Worm (Caenorhabditis elegans) whole organism, L4 larva: ENCODE data around the gene pqn-8.

Source experiments
- F49E8.2 ChIP-seq: sonication (generic microtip); optimal IDR thresholded peaks from 2 replicates; lab custom pipeline; 2016; ENCODE audit warnings: missing compliant biosample characterization, mild to moderate bottlenecking, missing genetic modification characterization, borderline replicate concordance
- T26A8.4 ChIP-seq: fragments of 200-800 bp; sonication (Bioruptor generic); IDR thresholded peaks from 2 replicates; pipeline ENCODE4 v1.3.6; 2022; ENCODE audit warnings: missing genetic modification characterization, missing compliant biosample characterization
- Y5F2A.4 ChIP-seq: fragments of 200-800 bp; sonication (Bioruptor generic); optimal IDR thresholded peaks from 2 replicates; lab custom pipeline; 2018; ENCODE audit warnings: mild to moderate bottlenecking, missing genetic modification characterization, missing compliant biosample characterization
- Y75B8A.6 ChIP-seq: fragments of 200-800 bp; sonication (Bioruptor generic); IDR thresholded peaks from 2 replicates; pipeline ENCODE4 v1.3.6; 2022; ENCODE audit warnings: missing genetic modification reagents, missing genetic modification characterization, missing compliant biosample characterization
- aha-1 ChIP-seq: fragments of 150-350 bp; peaks from one replicate; lab custom pipeline; 2014; ENCODE audit warnings: missing biosample characterization, missing genetic modification characterization
- aly-2 ChIP-seq: sonication (generic microtip); optimal IDR thresholded peaks from 2 replicates; lab custom pipeline; 2018; ENCODE audit warnings: missing biosample characterization, missing genetic modification characterization
- arid-1 ChIP-seq: fragments of 200-800 bp; sonication (Bioruptor generic); conservative IDR thresholded peaks from 2 replicates; pipeline ENCODE4 v1.3.6; 2022; ENCODE audit warnings: missing genetic modification reagents, missing genetic modification characterization, missing compliant biosample characterization
- ces-1 ChIP-seq: fragments of 150-350 bp; sonication (generic microtip); optimal IDR thresholded peaks from 4 replicates; lab custom pipeline; 2014; ENCODE audit warnings: missing biosample characterization, missing genetic modification reagents, missing genetic modification characterization
- daf-16 ChIP-seq, 3 experiments: sonication (generic microtip); optimal IDR thresholded peaks; 2 replicates each; lab custom pipeline; 2016 to 2017; ENCODE audit warnings: missing genetic modification characterization in 3 of 3, missing genetic modification reagents in 3 of 3, mild to moderate bottlenecking in 2 of 3, missing compliant biosample characterization in 2 of 3, missing biosample characterization in 1 of 3, moderate library complexity in 1 of 3
- dmd-8 ChIP-seq: fragments of 200-800 bp; sonication (Bioruptor generic); IDR thresholded peaks from 2 replicates; pipeline ENCODE4 v1.3.6; 2022; ENCODE audit warnings: missing genetic modification characterization, missing compliant biosample characterization
- dpl-1 ChIP-seq: fragments of 150-350 bp; optimal IDR thresholded peaks from 2 replicates; lab custom pipeline; 2014; ENCODE audit warnings: missing biosample characterization, missing genetic modification reagents, missing genetic modification characterization
- dve-1 ChIP-seq: sonication (generic microtip); optimal IDR thresholded peaks from 2 replicates; lab custom pipeline; 2017; ENCODE audit warnings: antibody characterized with exemption, mild to moderate bottlenecking, missing genetic modification characterization, missing compliant biosample characterization; ENCODE audit not compliant: insufficient read depth
- lin-15B ChIP-seq: fragments of 150-350 bp; sonication (generic microtip); optimal IDR thresholded peaks from 3 replicates; lab custom pipeline; 2014; ENCODE audit warnings: missing biosample characterization, missing genetic modification characterization
- lin-38 ChIP-seq: fragments of 200-800 bp; sonication (Bioruptor generic); IDR thresholded peaks from 2 replicates; pipeline ENCODE4 v1.3.6; 2022; ENCODE audit warnings: missing genetic modification reagents, missing genetic modification characterization, missing compliant biosample characterization
- lsy-2 ChIP-seq, 2 experiments: fragments of 150-350 bp in 1 of 2; sonication (generic microtip) in 1 of 2; optimal IDR thresholded peaks; 2 replicates each; lab custom pipeline; 2014 to 2017; ENCODE audit warnings: missing biosample characterization in 2 of 2, missing genetic modification characterization in 2 of 2
- madf-5 ChIP-seq, 2 experiments: fragments of 200-800 bp; sonication (Bioruptor generic); IDR thresholded peaks; 2 replicates each; pipeline ENCODE4 v1.3.6; 2022; ENCODE audit warnings: missing compliant biosample characterization in 2 of 2, missing genetic modification characterization in 2 of 2
- madf-9 ChIP-seq: fragments of 200-800 bp; sonication (Bioruptor generic); conservative IDR thresholded peaks from 2 replicates; pipeline ENCODE4 v1.3.6; 2022; ENCODE audit warnings: missing genetic modification reagents, missing genetic modification characterization, missing compliant biosample characterization
- mdl-1 ChIP-seq, 2 experiments: fragments of 150-350 bp in 1 of 2; sonication (generic microtip) in 1 of 2; optimal IDR thresholded peaks; 2 replicates each; lab custom pipeline; 2014 to 2017; ENCODE audit warnings: missing biosample characterization in 2 of 2, missing genetic modification characterization in 2 of 2
- mes-2 ChIP-seq: sonication (generic microtip); optimal IDR thresholded peaks from 2 replicates; lab custom pipeline; 2016; ENCODE audit warnings: missing genotype, mild to moderate bottlenecking, missing genetic modification characterization, missing compliant biosample characterization; ENCODE audit not compliant: poor library complexity, severe bottlenecking
- mxl-2 ChIP-seq: fragments of 200-800 bp; sonication (Bioruptor generic); conservative IDR thresholded peaks from 2 replicates; pipeline ENCODE4 v1.3.6; 2022; ENCODE audit warnings: missing genetic modification reagents, missing genetic modification characterization, missing compliant biosample characterization
- mxl-3 ChIP-seq: fragments of 200-800 bp; sonication (Bioruptor generic); optimal IDR thresholded peaks from 2 replicates; lab custom pipeline; 2018; ENCODE audit warnings: mild to moderate bottlenecking, missing genetic modification characterization, missing compliant biosample characterization
- nhr-237 ChIP-seq: sonication (generic microtip); optimal IDR thresholded peaks from 2 replicates; lab custom pipeline; 2017; ENCODE audit warnings: missing biosample characterization, missing genetic modification characterization
- nhr-25 ChIP-seq: sonication (generic microtip); optimal IDR thresholded peaks from 2 replicates; lab custom pipeline; 2017; ENCODE audit warnings: missing genetic modification characterization, mild to moderate bottlenecking, missing compliant biosample characterization, antibody characterized with exemption, moderate library complexity, borderline replicate concordance; ENCODE audit not compliant: insufficient read depth
- nhr-28 ChIP-seq: fragments of 150-350 bp; optimal IDR thresholded peaks from 2 replicates; lab custom pipeline; 2014; ENCODE audit warnings: missing biosample characterization, missing genetic modification characterization
- nhr-42 ChIP-seq: fragments of 200-800 bp; sonication (Bioruptor generic); IDR thresholded peaks from 2 replicates; pipeline ENCODE4 v1.3.6; 2022; ENCODE audit warnings: missing genetic modification characterization, missing compliant biosample characterization
- nhr-76 ChIP-seq: fragments of 150-350 bp; optimal IDR thresholded peaks from 2 replicates; lab custom pipeline; 2014; ENCODE audit warnings: missing biosample characterization, missing genetic modification characterization
- snpc-4 ChIP-seq: fragments of 150-350 bp; optimal IDR thresholded peaks from 2 replicates; lab custom pipeline; 2014; ENCODE audit warnings: missing biosample characterization, missing genetic modification characterization
- spr-3 ChIP-seq: fragments of 200-800 bp; sonication (Bioruptor generic); optimal IDR thresholded peaks from 2 replicates; lab custom pipeline; 2018; ENCODE audit warnings: mild to moderate bottlenecking, missing genetic modification characterization, missing compliant biosample characterization
- unc-39 ChIP-seq: sonication (generic microtip); optimal IDR thresholded peaks from 2 replicates; lab custom pipeline; 2017; ENCODE audit warnings: missing biosample characterization, missing genetic modification characterization
- unc-62 ChIP-seq, 3 experiments: fragments of 150-350 bp in 1 of 3; sonication (generic microtip); optimal IDR thresholded peaks in 2 of 3; peaks in 1 of 3; 1 replicate in 1 of 3; 2 replicates in 2 of 3; lab custom pipeline; 2014 to 2017; ENCODE audit warnings: missing biosample characterization in 3 of 3, missing genetic modification characterization in 3 of 3, missing genetic modification reagents in 3 of 3, missing genotype in 1 of 3
- zip-2 ChIP-seq: fragments of 150-350 bp; optimal IDR thresholded peaks from 2 replicates; lab custom pipeline; 2014; ENCODE audit warnings: missing biosample characterization, missing genetic modification characterization
- ztf-11 ChIP-seq: fragments of 150-350 bp; optimal IDR thresholded peaks from 2 replicates; lab custom pipeline; 2014; ENCODE audit warnings: missing biosample characterization, missing genetic modification characterization

The pqn-8 gene

DNA sequence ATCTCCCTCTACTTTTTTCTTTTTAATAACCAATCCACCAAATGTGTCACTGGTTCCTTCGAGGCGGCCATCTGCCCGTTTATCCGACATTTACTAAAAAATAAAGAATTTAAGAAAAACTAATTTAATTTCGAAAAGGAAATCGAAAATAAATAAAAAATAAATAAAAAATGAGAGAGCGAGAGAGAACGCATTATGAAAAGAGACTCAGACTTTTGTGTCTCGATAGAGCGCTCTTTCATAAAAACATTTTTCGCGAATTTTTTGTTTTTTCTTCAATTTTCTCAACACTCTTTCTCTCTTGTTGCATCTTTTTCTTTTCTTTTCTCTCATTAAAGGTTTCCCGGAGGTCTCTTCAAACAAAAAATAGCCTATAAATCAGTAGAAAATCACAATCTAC is 41.7 kb downstream of the pqn-8 start, which contains the start of gene mog-1:
mog-1 (minus strand) TSS at position 93 of the 400 bp plus-strand sequence.
- TF ChIP-seq lsy-2 (tag; optimal IDR thresholded peaks at IDR 0.05; lab: Kevin White, UChicago) (peak in 1 of 2 experiments; percentile 53), nhr-28 (tag; lab: Kevin White, UChicago) (peak; percentile 18), mes-2 (peak; percentile 17), daf-16 (GFP tag; optimal IDR thresholded peaks at IDR 0.05; lab: Kevin White, UChicago) (no peak), daf-16 (tag; optimal IDR thresholded peaks at IDR 0.05; lab: Kevin White, UChicago) (peak; percentile 19), zip-2 (no peak), lin-15B (no peak), lin-38 (GFP tag; lab: Robert Waterston, UW) (peak; percentile 44), ztf-11 (no peak), mxl-3 (no peak)

DNA sequence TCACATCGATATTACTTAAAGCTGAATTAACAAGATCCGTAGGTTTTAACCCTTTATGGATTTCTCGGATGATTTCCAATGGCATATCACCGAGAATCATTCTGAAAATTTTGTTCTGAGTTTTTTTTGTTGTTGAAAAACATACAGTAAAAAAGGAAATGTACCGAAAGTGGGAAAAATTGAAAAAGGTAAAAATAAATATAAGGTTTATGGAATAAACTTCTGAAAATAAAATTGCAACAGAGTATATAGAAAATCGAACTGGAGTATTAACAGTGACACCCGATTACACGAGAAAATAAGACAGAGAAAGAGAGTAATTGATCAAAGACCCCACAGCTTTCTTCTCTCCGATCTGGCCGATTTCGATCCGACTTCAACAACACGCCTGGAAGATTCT is 45.9 kb downstream of the pqn-8 start, which contains the start of gene K03H1.11:
K03H1.11 (minus strand) TSS at position 101 of the 400 bp plus-strand sequence.
- TF ChIP-seq nhr-25 (tag; lab: Kevin White, UChicago) (no peak), unc-62 (GFP tag; optimal IDR thresholded peaks at IDR 0.05 in 1 of 2; lab: Kevin White, UChicago) (peak in 1 of 2 experiments; percentile 31), unc-62 (tag; optimal IDR thresholded peaks at IDR 0.05; lab: Kevin White, UChicago) (no peak), spr-3 (no peak), T26A8.4 (GFP tag; lab: Robert Waterston, UW) (no peak), nhr-42 (GFP tag; lab: Robert Waterston, UW) (no peak)
- TF ChIP-seq, all 104 proteins: peak for 1

DNA sequence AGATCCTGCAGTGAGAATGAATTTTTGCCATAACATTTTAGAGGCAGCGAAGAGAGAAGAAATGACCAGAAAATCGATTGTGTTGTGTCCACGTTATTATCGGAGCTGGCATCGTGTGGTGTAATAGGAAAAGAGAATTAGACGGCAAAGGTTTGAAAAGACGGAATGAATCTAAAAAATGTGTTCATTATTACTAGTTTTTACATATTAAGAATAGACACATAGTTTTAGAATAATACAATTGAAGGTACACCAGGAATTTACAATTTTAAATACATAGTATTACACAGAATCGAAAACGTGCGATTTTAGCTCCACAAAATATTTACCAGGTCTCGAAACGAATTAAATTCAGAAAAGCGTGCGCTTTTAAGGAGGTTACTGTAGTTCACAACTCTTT is 47.5 kb downstream of the pqn-8 start, which contains the start of gene K03H1.13:
K03H1.13 (minus strand) TSS at position 101 of the 400 bp plus-strand sequence.
- TF ChIP-seq madf-5 (GFP tag; IDR thresholded peaks at IDR 0.05; lab: Robert Waterston, UW) (no peak), ces-1 (GFP tag; lab: Kevin White, UChicago) (no peak), nhr-237 (tag; lab: Kevin White, UChicago) (no peak), arid-1 (GFP tag; lab: Robert Waterston, UW) (no peak), aly-2 (tag; lab: Kevin White, UChicago) (no peak), F49E8.2 (tag; lab: Kevin White, UChicago) (no peak), snpc-4 (tag; lab: Kevin White, UChicago) (no peak), nhr-76 (no peak), madf-9 (GFP tag; lab: Robert Waterston, UW) (no peak), dve-1 (no peak), mdl-1 (tag; optimal IDR thresholded peaks at IDR 0.05; lab: Kevin White, UChicago) (no peak), Y75B8A.6 (GFP tag; lab: Robert Waterston, UW) (no peak)
- TF ChIP-seq, all 104 proteins: peak for 0

DNA sequence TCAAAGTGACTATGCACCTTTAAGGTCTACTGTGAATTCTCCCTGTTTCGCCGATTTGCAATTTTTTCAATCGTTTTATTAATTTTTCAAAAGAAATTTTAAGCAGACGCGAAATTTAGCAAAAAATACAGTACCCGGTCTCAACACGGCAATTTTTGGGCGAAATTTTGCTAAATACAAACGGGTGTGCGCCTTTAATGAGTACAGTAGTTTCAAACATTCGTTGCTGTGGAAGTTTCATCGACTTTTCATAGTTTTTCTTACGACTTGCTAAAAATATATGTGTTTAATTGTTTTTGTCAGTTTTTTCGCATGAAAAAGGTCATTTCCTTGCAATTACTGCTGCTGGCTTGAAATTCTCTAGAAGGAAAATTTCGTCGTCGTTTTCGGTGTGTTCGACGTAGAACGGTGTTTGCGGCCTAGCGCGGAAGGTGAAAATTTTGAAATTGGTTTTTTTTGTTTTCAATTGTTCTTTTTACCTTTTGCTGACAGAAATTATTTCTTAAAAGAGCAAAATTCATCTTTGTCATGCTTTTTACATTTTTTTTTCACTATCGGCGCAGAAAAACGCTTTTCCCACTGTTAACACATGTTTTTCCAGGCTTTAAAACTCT is 50.9 kb downstream of the pqn-8 start, which contains the start of gene K03H1.7:
K03H1.7 (plus strand) TSS at position 600 of the 614 bp plus-strand sequence.
- TF ChIP-seq dmd-8 (GFP tag; lab: Robert Waterston, UW): no peak
- no peak for TF ChIP-seq mxl-2 (GFP tag; lab: Robert Waterston, UW)
- TF ChIP-seq dpl-1 (GFP tag; lab: Kevin White, UChicago): peak; percentile 59
- peak; percentile 23 for TF ChIP-seq mes-2
- TF ChIP-seq Y5F2A.4 (GFP tag; lab: Kevin White, UChicago): no peak
- no peak for TF ChIP-seq unc-39 (tag; lab: Kevin White, UChicago)
- peak; percentile 5 for TF ChIP-seq aha-1 (tag; lab: Kevin White, UChicago)
